Worm (Caenorhabditis elegans): ENCODE data around the gene F40G9.14.

ce11 chrIII:131627-132026, 46.0 kb downstream of the F40G9.14 start:
- TF ChIP-seq tbx-11 (GFP tag; IDR thresholded peaks at IDR 0.05) (no peak), ama-1 (optimal IDR thresholded peaks at IDR 0.05) (no peak), tbx-37 (GFP tag; conservative IDR thresholded peaks at IDR 0.05) (no peak), aly-1 (tag; optimal IDR thresholded peaks at IDR 0.05) (no peak), pes-1 (GFP tag; IDR thresholded peaks at IDR 0.05) (no peak), ceh-36 (tag; optimal IDR thresholded peaks at IDR 0.05) (no peak), ets-7 (tag; optimal IDR thresholded peaks at IDR 0.05) (no peak), hmbx-1 (tag; optimal IDR thresholded peaks at IDR 0.05) (no peak), B0310.2 (tag; optimal IDR thresholded peaks at IDR 0.05) (no peak), flt-1 (GFP tag; IDR thresholded peaks at IDR 0.05) (no peak), sea-1 (GFP tag; conservative IDR thresholded peaks at IDR 0.05) (no peak), ceh-13 (GFP tag; optimal IDR thresholded peaks at IDR 0.05) (no peak), F13C5.2 (tag; optimal IDR thresholded peaks at IDR 0.05) (peak; percentile 31)
